Worm (Caenorhabditis elegans) whole organism, young adult: Measurements from ENCODE around the gene rars-1.

Source experiments
- F33H1.4 ChIP-seq: fragments of 200-800 bp; sonication (Bioruptor generic); IDR thresholded peaks from 2 replicates; pipeline ENCODE4 v1.3.6; 2022; ENCODE audit warnings: missing genetic modification reagents, missing genetic modification characterization, missing compliant biosample characterization
- F39B2.1 ChIP-seq: fragments of 200-800 bp; sonication (Bioruptor generic); IDR thresholded peaks from 2 replicates; pipeline ENCODE4 v1.3.6; 2022; ENCODE audit warnings: missing genetic modification reagents, missing genetic modification characterization, missing compliant biosample characterization
- ama-1 ChIP-seq, 3 experiments: fragments of 150-350 bp in 1 of 3; sonication (generic microtip) in 2 of 3; optimal IDR thresholded peaks; 2 replicates each; lab custom pipeline; 2014 to 2018; ENCODE audit warnings: missing biosample characterization in 2 of 3, missing genetic modification characterization in 2 of 3, missing genetic modification reagents in 2 of 3
- ceh-40 ChIP-seq: fragments of 200-800 bp; sonication (Bioruptor generic); IDR thresholded peaks from 2 replicates; pipeline ENCODE4 v1.3.6; 2022; ENCODE audit warnings: missing genetic modification characterization, missing compliant biosample characterization
- dox-1 ChIP-seq: fragments of 200-800 bp; sonication (Bioruptor generic); IDR thresholded peaks from 2 replicates; pipeline ENCODE4 v1.3.6; 2022; ENCODE audit warnings: missing genetic modification reagents, missing genetic modification characterization, missing compliant biosample characterization
- him-1 ChIP-seq: sonication (generic microtip); optimal IDR thresholded peaks from 2 replicates; lab custom pipeline; 2016; ENCODE audit warnings: missing genotype, missing genetic modification reagents, missing genetic modification characterization, missing compliant biosample characterization
- madf-3 ChIP-seq: fragments of 200-800 bp; sonication (Bioruptor generic); IDR thresholded peaks from 2 replicates; pipeline ENCODE4 v1.3.6; 2022; ENCODE audit warnings: missing genetic modification reagents, missing genetic modification characterization, missing compliant biosample characterization
- rcor-1 ChIP-seq: fragments of 200-800 bp; sonication (Bioruptor generic); IDR thresholded peaks from 2 replicates; pipeline ENCODE4 v1.3.6; 2022; ENCODE audit warnings: missing genetic modification reagents, missing genetic modification characterization, missing compliant biosample characterization
- sdz-38 ChIP-seq: sonication (generic microtip); optimal IDR thresholded peaks from 2 replicates; lab custom pipeline; 2016; ENCODE audit warnings: missing genotype, missing genetic modification characterization, missing compliant biosample characterization
- snpc-1.1 ChIP-seq: sonication (generic microtip); optimal IDR thresholded peaks from 2 replicates; lab custom pipeline; 2017; ENCODE audit warnings: missing genetic modification characterization, mild to moderate bottlenecking, missing compliant biosample characterization, antibody characterized with exemption, moderate library complexity, missing genotype, missing genetic modification reagents; ENCODE audit not compliant: insufficient read depth
- unc-130 ChIP-seq: sonication (generic microtip); optimal IDR thresholded peaks from 2 replicates; lab custom pipeline; 2016; ENCODE audit warnings: missing genetic modification reagents, missing genetic modification characterization, missing compliant biosample characterization
- zfh-2 ChIP-seq: fragments of 200-800 bp; sonication (Bioruptor generic); conservative IDR thresholded peaks from 2 replicates; pipeline ENCODE4 v1.3.6; 2022; ENCODE audit warnings: missing genetic modification reagents, missing genetic modification characterization, missing compliant biosample characterization

DNA sequence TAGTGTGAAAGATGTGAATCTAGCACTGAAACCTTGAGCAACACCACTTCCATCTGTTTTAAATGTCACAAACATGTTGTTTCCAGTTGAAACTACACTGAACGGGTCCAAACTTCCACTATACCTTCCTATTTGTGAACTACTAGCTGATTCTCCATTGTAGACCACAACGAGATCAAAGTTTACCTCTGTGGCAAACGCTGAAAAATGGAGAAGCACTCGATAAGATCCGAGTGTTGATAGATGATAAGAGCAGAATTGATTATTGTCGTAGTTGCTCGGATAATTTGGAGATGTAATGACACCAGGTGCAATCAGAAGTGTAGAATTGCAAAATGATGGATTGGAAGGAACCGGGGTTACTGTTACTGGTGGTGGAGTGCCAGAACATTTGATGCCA, 35.0 kb downstream of the rars-1 start:
- no peak for TF ChIP-seq dox-1 (GFP tag; lab: Robert Waterston, UW)
- TF ChIP-seq snpc-1.1 (tag; lab: Kevin White, UChicago): no peak
- no peak for TF ChIP-seq unc-130 (GFP tag; lab: Kevin White, UChicago)
- no peak for TF ChIP-seq ceh-40 (GFP tag; lab: Robert Waterston, UW)
- TF ChIP-seq F39B2.1 (GFP tag; lab: Robert Waterston, UW): no peak
- TF ChIP-seq madf-3 (GFP tag; lab: Robert Waterston, UW): no peak
- TF ChIP-seq F33H1.4: no peak
- TF ChIP-seq sdz-38: no peak
- TF ChIP-seq zfh-2 (GFP tag; lab: Robert Waterston, UW): no peak
- no peak for TF ChIP-seq rcor-1 (GFP tag; lab: Robert Waterston, UW)
- TF ChIP-seq ama-1 (optimal IDR thresholded peaks at IDR 0.05; lab: Kevin White, UChicago): no peak
- TF ChIP-seq ama-1 (GFP tag; optimal IDR thresholded peaks at IDR 0.05; lab: Kevin White, UChicago): no peak
- no peak for TF ChIP-seq him-1 (tag; lab: Kevin White, UChicago)
